Worm (Caenorhabditis elegans) whole organism, L2 larva: ENCODE results near the gene nlp-19.

Source experiments
- C34F6.9 ChIP-seq: fragments of 150-350 bp; optimal IDR thresholded peaks from 2 replicates; lab custom pipeline; 2014; ENCODE audit warnings: missing biosample characterization, missing genetic modification characterization
- F13H6.1 ChIP-seq: sonication (generic microtip); optimal IDR thresholded peaks from 2 replicates; lab custom pipeline; 2016; ENCODE audit warnings: missing genetic modification characterization, missing compliant biosample characterization
- R02D3.7 ChIP-seq: fragments of 150-350 bp; optimal IDR thresholded peaks from 2 replicates; lab custom pipeline; 2014; ENCODE audit warnings: missing biosample characterization, missing genetic modification characterization
- Y55F3AM.14 ChIP-seq: fragments of 200-800 bp; sonication (Bioruptor generic); optimal IDR thresholded peaks from 2 replicates; lab custom pipeline; 2018; ENCODE audit warnings: mild to moderate bottlenecking, missing genetic modification characterization, missing compliant biosample characterization
- ZK546.5 ChIP-seq: sonication (generic microtip); optimal IDR thresholded peaks from 2 replicates; lab custom pipeline; 2017; ENCODE audit warnings: missing biosample characterization, missing genetic modification characterization
- ama-1 ChIP-seq: fragments of 150-350 bp; optimal IDR thresholded peaks from 2 replicates; lab custom pipeline; 2018; ENCODE audit warnings: inconsistent platforms
- blmp-1 ChIP-seq: sonication (generic microtip); optimal IDR thresholded peaks from 2 replicates; lab custom pipeline; 2017; ENCODE audit warnings: missing genetic modification characterization, mild to moderate bottlenecking, missing compliant biosample characterization, antibody characterized with exemption, moderate library complexity; ENCODE audit not compliant: insufficient read depth
- ceh-16 ChIP-seq: fragments of 150-350 bp; optimal IDR thresholded peaks from 2 replicates; lab custom pipeline; 2014; ENCODE audit warnings: missing biosample characterization, missing genetic modification characterization
- dmd-4 ChIP-seq: sonication (generic microtip); optimal IDR thresholded peaks from 2 replicates; lab custom pipeline; 2017; ENCODE audit warnings: missing biosample characterization, missing genetic modification characterization
- egl-27 ChIP-seq: sonication (generic microtip); optimal IDR thresholded peaks from 3 replicates; lab custom pipeline; 2017; ENCODE audit warnings: missing biosample characterization, missing genetic modification reagents, missing genetic modification characterization
- elt-3 ChIP-seq: sonication (generic microtip); optimal IDR thresholded peaks from 2 replicates; lab custom pipeline; 2017; ENCODE audit warnings: missing biosample characterization, missing genetic modification characterization
- fos-1 ChIP-seq: fragments of 150-350 bp; optimal IDR thresholded peaks from 2 replicates; lab custom pipeline; 2014; ENCODE audit warnings: missing biosample characterization, missing genetic modification characterization
- lin-11 ChIP-seq: fragments of 150-350 bp; sonication (generic microtip); optimal IDR thresholded peaks from 2 replicates; lab custom pipeline; 2014; ENCODE audit warnings: missing biosample characterization, missing genetic modification characterization, inconsistent platforms, mixed read lengths
- lin-39 ChIP-seq: fragments of 150-350 bp; optimal IDR thresholded peaks from 2 replicates; lab custom pipeline; 2014; ENCODE audit warnings: missing biosample characterization, missing genetic modification reagents, missing genetic modification characterization
- lsy-2 ChIP-seq, 2 experiments: fragments of 150-350 bp in 1 of 2; sonication (generic microtip) in 1 of 2; optimal IDR thresholded peaks; 2 replicates each; lab custom pipeline; 2014 to 2017; ENCODE audit warnings: missing biosample characterization in 2 of 2, missing genetic modification characterization in 2 of 2
- mab-5 ChIP-seq: fragments of 150-350 bp; optimal IDR thresholded peaks from 2 replicates; lab custom pipeline; 2014; ENCODE audit warnings: missing biosample characterization, missing genetic modification characterization
- mbf-1 ChIP-seq: sonication (generic microtip); optimal IDR thresholded peaks from 2 replicates; lab custom pipeline; 2017; ENCODE audit warnings: missing biosample characterization, missing genetic modification characterization
- mdl-1 ChIP-seq, 2 experiments: fragments of 150-350 bp in 1 of 2; sonication (generic microtip) in 1 of 2; optimal IDR thresholded peaks; 2 replicates each; lab custom pipeline; 2017; ENCODE audit warnings: missing biosample characterization in 2 of 2, missing genetic modification characterization in 2 of 2
- nhr-10 ChIP-seq: sonication (generic microtip); optimal IDR thresholded peaks from 2 replicates; lab custom pipeline; 2017; ENCODE audit warnings: missing biosample characterization, missing genetic modification characterization
- nhr-11 ChIP-seq: fragments of 150-350 bp; optimal IDR thresholded peaks from 2 replicates; lab custom pipeline; 2014; ENCODE audit warnings: missing biosample characterization, missing genetic modification characterization
- nhr-12 ChIP-seq: fragments of 150-350 bp; optimal IDR thresholded peaks from 2 replicates; lab custom pipeline; 2014; ENCODE audit warnings: missing biosample characterization, missing genetic modification characterization
- nhr-129 ChIP-seq: fragments of 150-350 bp; optimal IDR thresholded peaks from 2 replicates; lab custom pipeline; 2014; ENCODE audit warnings: missing biosample characterization, missing genetic modification characterization
- nhr-237 ChIP-seq: fragments of 150-350 bp; optimal IDR thresholded peaks from 2 replicates; lab custom pipeline; 2014; ENCODE audit warnings: missing biosample characterization, missing genetic modification characterization
- nhr-25 ChIP-seq: fragments of 150-350 bp; sonication (generic microtip); optimal IDR thresholded peaks from 3 replicates; lab custom pipeline; 2014; ENCODE audit warnings: missing biosample characterization, missing genetic modification characterization
- nhr-6 ChIP-seq: fragments of 150-350 bp; optimal IDR thresholded peaks from 2 replicates; lab custom pipeline; 2014; ENCODE audit warnings: missing biosample characterization, missing genetic modification characterization
- nhr-77 ChIP-seq: fragments of 150-350 bp; optimal IDR thresholded peaks from 2 replicates; lab custom pipeline; 2014; ENCODE audit warnings: missing biosample characterization, missing genetic modification characterization
- sem-4 ChIP-seq: fragments of 150-350 bp; optimal IDR thresholded peaks from 2 replicates; lab custom pipeline; 2014; ENCODE audit warnings: missing biosample characterization, missing genetic modification reagents, missing genetic modification characterization
- sma-9 ChIP-seq, 2 experiments: fragments of 150-350 bp in 1 of 2; sonication (generic microtip) in 1 of 2; optimal IDR thresholded peaks; 2 replicates each; lab custom pipeline; 2014 to 2016; ENCODE audit warnings: missing genetic modification characterization in 2 of 2, mild to moderate bottlenecking in 1 of 2, missing biosample characterization in 1 of 2, missing compliant biosample characterization in 1 of 2, missing genetic modification reagents in 1 of 2, moderate library complexity in 1 of 2
- snpc-4 ChIP-seq: fragments of 150-350 bp; optimal IDR thresholded peaks from 2 replicates; lab custom pipeline; 2014; ENCODE audit warnings: missing biosample characterization, missing genetic modification characterization
- unc-39 ChIP-seq: fragments of 150-350 bp; optimal IDR thresholded peaks from 2 replicates; lab custom pipeline; 2014; ENCODE audit warnings: missing biosample characterization, missing genetic modification characterization
- unc-55 ChIP-seq: fragments of 150-350 bp; sonication (generic microtip); optimal IDR thresholded peaks from 3 replicates; lab custom pipeline; 2014; ENCODE audit warnings: missing biosample characterization, missing genetic modification reagents, missing genetic modification characterization
- ztf-1 ChIP-seq: fragments of 200-800 bp; sonication (Bioruptor generic); conservative IDR thresholded peaks from 2 replicates; pipeline ENCODE4 v1.3.6; 2022; ENCODE audit warnings: missing genetic modification characterization, missing compliant biosample characterization
- ztf-11 ChIP-seq: sonication (generic microtip); optimal IDR thresholded peaks from 2 replicates; lab custom pipeline; 2017; ENCODE audit warnings: missing biosample characterization, missing genetic modification characterization
- ztf-4 ChIP-seq: fragments of 150-350 bp; optimal IDR thresholded peaks from 2 replicates; lab custom pipeline; 2014; ENCODE audit warnings: missing biosample characterization, missing genetic modification characterization

The nlp-19 gene

DNA sequence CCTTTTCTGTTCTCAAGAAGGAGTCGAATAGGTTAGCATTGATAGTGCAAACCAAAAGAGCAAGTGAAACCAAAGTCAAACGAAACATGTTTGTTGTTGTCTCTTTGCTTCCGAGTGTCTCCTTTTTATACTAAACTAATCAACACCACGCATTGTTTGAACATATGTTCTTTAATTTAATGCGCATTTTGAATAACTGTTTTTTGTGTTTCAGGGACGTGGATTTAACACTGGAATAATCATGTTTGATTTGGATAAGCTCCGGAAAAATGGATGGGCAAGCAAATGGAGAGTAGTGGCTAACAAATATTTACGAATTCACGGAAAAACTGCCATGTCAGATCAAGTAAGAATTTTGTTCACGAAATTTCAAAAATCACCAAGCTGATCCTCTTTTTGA lies 9.2 kb downstream of the nlp-19 start, which contains the start of gene K09C8.9:
TSS of gene K09C8.9 (minus strand) at position 101 of the 400 bp plus-strand sequence.
- TF ChIP-seq ztf-11 (tag; lab: Kevin White, UChicago), result no peak
- no peak for TF ChIP-seq ztf-1 (GFP tag; lab: Robert Waterston, UW)
- no peak for TF ChIP-seq ama-1 (lab: Kevin White, UChicago)

DNA sequence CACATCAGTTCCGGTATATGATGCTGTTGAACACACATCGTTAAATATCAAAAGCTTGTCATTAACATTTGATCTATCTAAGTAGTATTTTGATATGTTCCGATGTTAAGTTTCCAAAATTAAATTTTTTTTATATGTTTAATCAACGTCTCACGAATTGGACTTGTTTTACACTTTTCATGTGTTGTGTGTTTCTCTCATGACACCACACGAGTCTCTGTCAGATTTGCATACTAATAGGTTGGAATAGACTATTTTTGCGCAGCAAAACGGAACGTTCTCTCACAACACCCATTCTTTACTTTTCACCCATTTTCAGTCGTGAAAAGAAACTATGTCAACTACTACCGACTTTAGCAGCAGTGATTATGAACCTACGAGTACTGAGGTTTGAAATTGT lies 12.1 kb downstream of the nlp-19 start, which contains the start of gene K09C8.8:
TSS of gene K09C8.8 (plus strand) at position 301 of the 400 bp plus-strand sequence.
- TF ChIP-seq C34F6.9 (tag; lab: Kevin White, UChicago) (no peak), F13H6.1 (tag; lab: Kevin White, UChicago) (no peak), nhr-77 (tag; lab: Kevin White, UChicago) (no peak), mbf-1 (tag; lab: Kevin White, UChicago) (no peak), nhr-129 (no peak), ceh-16 (no peak), snpc-4 (tag; lab: Kevin White, UChicago) (no peak), unc-39 (tag; lab: Kevin White, UChicago) (no peak), ama-1 (lab: Kevin White, UChicago) (no peak)

DNA sequence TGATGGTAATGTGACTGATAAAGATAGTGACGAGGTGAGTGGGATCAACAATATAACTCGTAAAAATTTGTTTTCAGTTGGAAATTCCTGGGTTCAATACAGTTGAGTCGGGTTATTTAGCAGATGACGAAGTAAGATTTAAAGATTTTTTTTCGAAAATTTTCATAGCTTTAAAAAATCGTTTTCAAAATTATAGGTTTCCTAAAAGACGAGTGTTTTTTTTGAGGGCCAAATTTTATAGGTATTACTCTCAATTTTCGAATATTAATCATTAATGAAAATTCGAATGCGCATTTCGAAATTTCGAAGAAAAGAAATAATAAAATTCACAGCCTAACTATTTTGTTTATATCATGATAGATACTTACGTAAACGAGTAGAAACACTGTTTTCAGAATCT lies 12.6 kb downstream of the nlp-19 start:
- no peak for TF ChIP-seq ZK546.5 (tag; lab: Kevin White, UChicago)
- no peak for TF ChIP-seq lin-11 (tag; lab: Kevin White, UChicago)
- no peak for TF ChIP-seq ztf-1 (GFP tag; lab: Robert Waterston, UW)
- no peak for TF ChIP-seq unc-55 (GFP tag; lab: Kevin White, UChicago)
- TF ChIP-seq lin-39 (tag; lab: Kevin White, UChicago), result no peak
- no peak for TF ChIP-seq nhr-237 (tag; lab: Kevin White, UChicago)

DNA sequence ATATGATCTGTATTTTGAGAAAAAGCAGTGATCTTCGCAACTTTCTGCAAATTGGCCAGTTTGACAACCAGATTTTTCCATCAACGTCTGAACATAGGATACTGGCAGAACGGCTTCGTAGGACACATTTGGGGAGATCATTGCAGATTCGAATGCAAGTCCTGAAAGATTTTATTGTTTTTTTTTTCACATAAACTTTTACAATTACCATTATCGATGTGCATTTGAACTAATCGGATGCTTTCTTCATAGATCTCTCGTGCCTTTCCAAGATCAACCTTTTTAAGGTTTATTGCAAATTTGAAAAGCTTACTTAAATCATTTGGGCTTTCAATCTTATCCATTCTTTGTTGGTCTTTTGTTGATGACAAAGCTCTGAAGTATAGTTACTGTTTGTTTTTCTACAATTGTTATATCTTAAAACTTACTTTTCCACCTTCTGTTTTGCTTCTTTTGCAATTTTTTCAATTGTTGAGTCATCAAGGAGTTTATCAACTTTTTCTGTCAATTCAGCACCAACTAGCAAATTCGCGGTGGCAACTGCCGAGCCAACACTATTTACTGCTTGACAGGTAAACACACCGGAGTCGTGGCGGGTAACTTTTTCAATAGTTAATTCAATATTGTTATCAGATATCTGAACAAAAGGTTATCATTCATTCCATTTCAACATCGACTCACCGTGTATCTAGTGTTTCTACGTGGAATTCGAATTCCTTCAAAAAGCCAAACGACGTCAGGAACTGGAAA lies 18.1 kb downstream of the nlp-19 start:
- TF ChIP-seq mbf-1 (tag; lab: Kevin White, UChicago), result no peak
- TF ChIP-seq ceh-16, result no peak
- TF ChIP-seq egl-27 (tag; lab: Kevin White, UChicago), result no peak
- TF ChIP-seq nhr-12 (tag; lab: Kevin White, UChicago), result no peak
- TF ChIP-seq nhr-129, result no peak
- TF ChIP-seq sma-9 (GFP tag; optimal IDR thresholded peaks at IDR 0.05; lab: Kevin White, UChicago), result no peak
- no peak for TF ChIP-seq sma-9 (tag; optimal IDR thresholded peaks at IDR 0.05; lab: Kevin White, UChicago)
- TF ChIP-seq nhr-237 (tag; lab: Kevin White, UChicago), result no peak
- no peak for TF ChIP-seq Y55F3AM.14 (GFP tag; lab: Kevin White, UChicago)
- TF ChIP-seq mdl-1 (tag; optimal IDR thresholded peaks at IDR 0.05; lab: Kevin White, UChicago), result no peak
- TF ChIP-seq dmd-4 (tag; lab: Kevin White, UChicago), result no peak
- TF ChIP-seq nhr-6 (tag; lab: Kevin White, UChicago), result no peak
- TF ChIP-seq fos-1 (tag; lab: Kevin White, UChicago), result no peak
- TF ChIP-seq nhr-10 (tag; lab: Kevin White, UChicago), result no peak
- TF ChIP-seq elt-3, result no peak
- no peak for TF ChIP-seq lsy-2 (tag; optimal IDR thresholded peaks at IDR 0.05; lab: Kevin White, UChicago)

DNA sequence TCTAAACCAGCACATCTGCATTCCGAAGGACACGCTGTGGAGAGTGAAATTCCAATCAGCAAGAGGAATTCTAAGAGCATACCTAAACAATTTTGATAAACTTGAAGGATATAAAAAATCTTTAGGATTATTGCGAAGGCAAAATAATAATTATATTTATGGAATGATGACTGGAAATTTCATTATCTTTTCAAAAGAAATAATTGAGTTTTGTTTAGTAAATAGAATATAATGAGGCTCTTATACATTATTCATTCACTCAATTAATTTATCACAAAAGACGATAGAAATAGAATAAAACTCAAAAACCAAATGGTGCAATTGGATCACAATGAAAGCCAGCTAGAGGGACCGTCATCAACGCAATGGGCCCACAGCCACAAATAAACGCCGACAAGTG lies 20.7 kb downstream of the nlp-19 start, which contains the start of gene pxn-2:
TSS of gene pxn-2 (minus strand) at position 101 of the 400 bp plus-strand sequence.
- TF ChIP-seq mab-5 (tag; lab: Kevin White, UChicago) (no peak), nhr-25 (tag; lab: Kevin White, UChicago) (no peak), unc-39 (tag; lab: Kevin White, UChicago) (no peak), lin-11 (tag; lab: Kevin White, UChicago) (no peak), ZK546.5 (tag; lab: Kevin White, UChicago) (no peak), snpc-4 (tag; lab: Kevin White, UChicago) (no peak), sem-4 (tag; lab: Kevin White, UChicago) (no peak), nhr-77 (tag; lab: Kevin White, UChicago) (no peak), R02D3.7 (no peak), elt-3 (no peak), lsy-2 (tag; optimal IDR thresholded peaks at IDR 0.05; lab: Kevin White, UChicago) (no peak), nhr-11 (tag; lab: Kevin White, UChicago) (no peak), blmp-1 (tag; lab: Kevin White, UChicago) (no peak), ztf-4 (no peak), nhr-129 (no peak), F13H6.1 (tag; lab: Kevin White, UChicago) (no peak)
